Fruit fly (Drosophila melanogaster) whole organism, pupa: ENCODE data around the gene Ubi-p63E.

Experiments
- CG12605 ChIP-seq: fragments of 200-800 bp; sonication (Bioruptor generic); IDR thresholded peaks from 2 replicates; pipeline ENCODE4 v1.3.6; 2022; ENCODE audit warnings: missing biosample characterization, missing genetic modification characterization
- CG15710 ChIP-seq: fragments of 200-800 bp; sonication (Bioruptor generic); optimal IDR thresholded peaks from 2 replicates; lab custom pipeline; 2018; ENCODE audit warnings: missing biosample characterization, mild to moderate bottlenecking, missing genetic modification characterization, moderate library complexity
- CG8159 ChIP-seq: fragments of 200-800 bp; sonication (Bioruptor generic); optimal IDR thresholded peaks from 3 replicates; lab custom pipeline; 2018; ENCODE audit warnings: missing biosample characterization, mild to moderate bottlenecking, missing genetic modification characterization, moderate library complexity
- CG9948 ChIP-seq: fragments of 200-800 bp; sonication (Bioruptor generic); optimal IDR thresholded peaks from 2 replicates; lab custom pipeline; 2018; ENCODE audit warnings: missing biosample characterization, mild to moderate bottlenecking, missing genetic modification characterization, moderate library complexity
- D1 ChIP-seq: fragments of 200-800 bp; sonication (Bioruptor generic); optimal IDR thresholded peaks from 2 replicates; lab custom pipeline; 2018; ENCODE audit warnings: missing biosample characterization, mild to moderate bottlenecking, missing genetic modification characterization, moderate library complexity
- EcR ChIP-seq: fragments of 200-800 bp; sonication (Bioruptor generic); optimal IDR thresholded peaks from 3 replicates; lab custom pipeline; 2019; ENCODE audit warnings: missing biosample characterization, missing genetic modification characterization, mild to moderate bottlenecking, moderate library complexity, missing genetic modification reagents
- Ets98B ChIP-seq: fragments of 200-800 bp; sonication (Bioruptor generic); IDR thresholded peaks from 2 replicates; pipeline ENCODE4 v1.3.6; 2022; ENCODE audit warnings: missing biosample characterization, missing genetic modification characterization
- Pif1B ChIP-seq: fragments of 200-800 bp; sonication (Bioruptor generic); optimal IDR thresholded peaks from 3 replicates; lab custom pipeline; 2016; ENCODE audit warnings: missing biosample characterization, missing genetic modification characterization
- Snoo ChIP-seq: fragments of 200-800 bp; sonication (Bioruptor generic); optimal IDR thresholded peaks from 3 replicates; lab custom pipeline; 2017; ENCODE audit warnings: missing biosample characterization, mild to moderate bottlenecking, missing genetic modification characterization, inconsistent platforms
- fd96Ca ChIP-seq: fragments of 200-800 bp; sonication (Bioruptor generic); IDR thresholded peaks from 3 replicates; pipeline ENCODE4 v1.3.6; 2022; ENCODE audit warnings: missing biosample characterization, missing genetic modification characterization
- gl ChIP-seq: fragments of 200-800 bp; sonication (Bioruptor generic); optimal IDR thresholded peaks from 2 replicates; lab custom pipeline; 2018; ENCODE audit warnings: missing biosample characterization, mild to moderate bottlenecking, missing genetic modification characterization
- rn ChIP-seq: fragments of 200-800 bp; sonication (Bioruptor generic); IDR thresholded peaks from 2 replicates; pipeline ENCODE4 v1.3.6; 2022; ENCODE audit warnings: missing biosample characterization, missing genetic modification characterization

- TF ChIP-seq Pif1B (GFP tag; lab: Kevin White, UChicago): peak; percentile 12
- no peak for TF ChIP-seq Ets98B (GFP tag; lab: Robert Waterston, UW)
- TF ChIP-seq EcR: no peak
- TF ChIP-seq rn (GFP tag; lab: Robert Waterston, UW): no peak
- no peak for TF ChIP-seq fd96Ca
- no peak for TF ChIP-seq D1 (tag; lab: Kevin White, UChicago)
- TF ChIP-seq gl (tag; lab: Kevin White, UChicago): no peak
- TF ChIP-seq CG9948: peak; percentile 39
- no peak for TF ChIP-seq CG12605
- TF ChIP-seq CG15710 (tag; lab: Kevin White, UChicago): peak; percentile 60
- TF ChIP-seq Snoo (tag; lab: Kevin White, UChicago): peak; percentile 37
- TF ChIP-seq CG8159: peak; percentile 57
Observed at dm6 chr3L:3902491-3903198, at the start of gene Ubi-p63E.
